Worm (Caenorhabditis elegans): ENCODE measurements around the gene cng-3.

ce11 chrIV:9516831-9517230, 36.0 kb upstream of the cng-3 start, which contains the start of gene C33A12.19:
- no peak for TF ChIP-seq mab-5 (tag; optimal IDR thresholded peaks at IDR 0.05)
- no peak for TF ChIP-seq lin-11 (tag; optimal IDR thresholded peaks at IDR 0.05)
- TF ChIP-seq nhr-12 (tag; optimal IDR thresholded peaks at IDR 0.05): no peak
- no peak for TF ChIP-seq egl-27 (tag; optimal IDR thresholded peaks at IDR 0.05)
- no peak for TF ChIP-seq snpc-4 (tag; optimal IDR thresholded peaks at IDR 0.05)
- TF ChIP-seq alr-1 (tag; optimal IDR thresholded peaks at IDR 0.05): no peak
